Fruit fly (Drosophila melanogaster) whole organism, pupa: ENCODE results near the gene simj.

Source experiments
- CG12605 ChIP-seq: fragments of 200-800 bp; sonication (Bioruptor generic); IDR thresholded peaks from 2 replicates; pipeline ENCODE4 v1.3.6; 2022; ENCODE audit warnings: missing biosample characterization, missing genetic modification characterization
- CG13204 ChIP-seq: fragments of 200-800 bp; sonication (Bioruptor generic); optimal IDR thresholded peaks from 2 replicates; lab custom pipeline; 2018; ENCODE audit warnings: missing biosample characterization, mild to moderate bottlenecking, missing genetic modification characterization, moderate library complexity
- CG15710 ChIP-seq: fragments of 200-800 bp; sonication (Bioruptor generic); optimal IDR thresholded peaks from 2 replicates; lab custom pipeline; 2018; ENCODE audit warnings: missing biosample characterization, mild to moderate bottlenecking, missing genetic modification characterization, moderate library complexity
- CG17806 ChIP-seq: fragments of 200-800 bp; sonication (Bioruptor generic); optimal IDR thresholded peaks from 2 replicates; lab custom pipeline; 2018; ENCODE audit warnings: missing biosample characterization, mild to moderate bottlenecking, missing genetic modification characterization, moderate library complexity
- CG32121 ChIP-seq: fragments of 200-800 bp; sonication (Bioruptor generic); IDR thresholded peaks from 2 replicates; pipeline ENCODE4 v1.3.6; 2022; ENCODE audit warnings: missing biosample characterization, missing genetic modification characterization
- CG4496 ChIP-seq: fragments of 200-800 bp; sonication (Bioruptor generic); IDR thresholded peaks from 3 replicates; pipeline ENCODE4 v1.3.6; 2022; ENCODE audit warnings: missing biosample characterization, missing genetic modification characterization
- CG8301 ChIP-seq: fragments of 200-800 bp; sonication (Bioruptor generic); optimal IDR thresholded peaks from 2 replicates; lab custom pipeline; 2018; ENCODE audit warnings: missing biosample characterization, mild to moderate bottlenecking, missing genetic modification characterization
- CG9948 ChIP-seq: fragments of 200-800 bp; sonication (Bioruptor generic); optimal IDR thresholded peaks from 2 replicates; lab custom pipeline; 2018; ENCODE audit warnings: missing biosample characterization, mild to moderate bottlenecking, missing genetic modification characterization, moderate library complexity
- D1 ChIP-seq: fragments of 200-800 bp; sonication (Bioruptor generic); optimal IDR thresholded peaks from 2 replicates; lab custom pipeline; 2018; ENCODE audit warnings: missing biosample characterization, mild to moderate bottlenecking, missing genetic modification characterization, moderate library complexity
- fd96Ca ChIP-seq: fragments of 200-800 bp; sonication (Bioruptor generic); IDR thresholded peaks from 3 replicates; pipeline ENCODE4 v1.3.6; 2022; ENCODE audit warnings: missing biosample characterization, missing genetic modification characterization
- rn ChIP-seq: fragments of 200-800 bp; sonication (Bioruptor generic); IDR thresholded peaks from 2 replicates; pipeline ENCODE4 v1.3.6; 2022; ENCODE audit warnings: missing biosample characterization, missing genetic modification characterization

dm6 chr3L:10723596-10723995 lies 59.1 kb downstream of the simj start:
- TF ChIP-seq CG8301 (tag; lab: Kevin White, UChicago) (no peak), D1 (tag; lab: Kevin White, UChicago) (no peak), CG15710 (tag; lab: Kevin White, UChicago) (no peak), CG9948 (tag; lab: Kevin White, UChicago) (no peak), CG13204 (GFP tag; lab: Kevin White, UChicago) (no peak), fd96Ca (GFP tag; lab: Robert Waterston, UW) (no peak), rn (no peak), CG12605 (GFP tag; lab: Robert Waterston, UW) (no peak), CG17806 (tag; lab: Kevin White, UChicago) (no peak), CG32121 (GFP tag; lab: Robert Waterston, UW) (no peak), CG4496 (no peak)
